Worm (Caenorhabditis elegans) whole organism, young adult: Measurements from ENCODE around the gene ZK355.3.

Source experiments
- F33H1.4 ChIP-seq: fragments of 200-800 bp; sonication (Bioruptor generic); IDR thresholded peaks from 2 replicates; pipeline ENCODE4 v1.3.6; 2022; ENCODE audit warnings: missing genetic modification reagents, missing genetic modification characterization, missing compliant biosample characterization
- Y95B8A.8 ChIP-seq: fragments of 200-800 bp; sonication (Bioruptor generic); IDR thresholded peaks from 2 replicates; pipeline ENCODE4 v1.3.6; 2022; ENCODE audit warnings: missing genetic modification reagents, missing genetic modification characterization, missing compliant biosample characterization
- tbp1 ChIP-seq: fragments of 200-800 bp; sonication (Bioruptor generic); optimal IDR thresholded peaks from 2 replicates; lab custom pipeline; 2018; ENCODE audit warnings: mild to moderate bottlenecking, missing genetic modification characterization, missing compliant biosample characterization
- unc-130 ChIP-seq: sonication (generic microtip); optimal IDR thresholded peaks from 2 replicates; lab custom pipeline; 2016; ENCODE audit warnings: missing genetic modification reagents, missing genetic modification characterization, missing compliant biosample characterization

- no peak for TF ChIP-seq F33H1.4 (GFP tag; lab: Robert Waterston, UW)
- TF ChIP-seq unc-130: no peak
- no peak for TF ChIP-seq tbp1 (GFP tag; lab: Kevin White, UChicago)
- TF ChIP-seq Y95B8A.8 (GFP tag; lab: Robert Waterston, UW): no peak
Observed at ce11 chrII:2976597-2976996, 49.2 kb upstream of the ZK355.3 start, which contains the start of gene nhr-88.
